Comparison of ENCODE assay signal across 2 fruit fly cellular contexts in genomic region chrX:11884134-11884533, dm6.
TF ChIP-seq lines count a peak whose summit lies in the region.

No protein-coding gene starts in this region.

- no peak for TF ChIP-seq CTCF in whole organism, embryonic (GFP tag; optimal IDR thresholded peaks at IDR 0.05; lab: Kevin White, UChicago)

TF ChIP-seq in whole organism, embryonic, 481 proteins besides CTCF, POLR2A, EP300 and RAD21:
- TF ChIP-seq disco-r (GFP tag; optimal IDR thresholded peaks at IDR 0.05; lab: Kevin White, UChicago), result no peak
- no peak for TF ChIP-seq CG1233 (GFP tag; optimal IDR thresholded peaks at IDR 0.05; lab: Kevin White, UChicago)
- peak; percentile 57 for TF ChIP-seq sd (tag; optimal IDR thresholded peaks at IDR 0.05; lab: Kevin White, UChicago)
- no peak for TF ChIP-seq TFAM (GFP tag; optimal IDR thresholded peaks at IDR 0.05; lab: Kevin White, UChicago)
- no peak for TF ChIP-seq CG18599 (GFP tag; optimal IDR thresholded peaks at IDR 0.05; lab: Kevin White, UChicago)
- peak in 1 of 2 experiments; percentile 89 for TF ChIP-seq Pdp1 (GFP tag; optimal IDR thresholded peaks at IDR 0.05; lab: Kevin White, UChicago)
- peak; percentile 85 for TF ChIP-seq exex (tag; optimal IDR thresholded peaks at IDR 0.05; lab: Kevin White, UChicago)
- no peak for TF ChIP-seq fd3F (GFP tag; optimal IDR thresholded peaks at IDR 0.05; lab: Kevin White, UChicago)
- peak; percentile 10 for TF ChIP-seq lilli (GFP tag; optimal IDR thresholded peaks at IDR 0.05; lab: Kevin White, UChicago)
- TF ChIP-seq lov (optimal IDR thresholded peaks at IDR 0.05; lab: Kevin White, UChicago), result no peak
- no peak for TF ChIP-seq lov (GFP tag; IDR thresholded peaks at IDR 0.05; lab: Robert Waterston, UW)
- no peak for TF ChIP-seq Awh (GFP tag; IDR thresholded peaks at IDR 0.05; lab: Robert Waterston, UW)
- no peak for TF ChIP-seq D19B (GFP tag; optimal IDR thresholded peaks at IDR 0.05; lab: Kevin White, UChicago)
- no peak for TF ChIP-seq CG15011 (GFP tag; optimal IDR thresholded peaks at IDR 0.05; lab: Kevin White, UChicago)
- TF ChIP-seq CG14860 (GFP tag; IDR thresholded peaks at IDR 0.05; lab: Robert Waterston, UW; ENCODE audit: partially characterized antibody), result no peak
- no peak for TF ChIP-seq jing (GFP tag; optimal IDR thresholded peaks at IDR 0.05; lab: Kevin White, UChicago)
- TF ChIP-seq NFAT (GFP tag; IDR thresholded peaks at IDR 0.05; lab: Robert Waterston, UW), result no peak
- no peak for TF ChIP-seq slp2 (GFP tag; optimal IDR thresholded peaks at IDR 0.05; lab: Kevin White, UChicago)
- TF ChIP-seq sna (GFP tag; IDR thresholded peaks at IDR 0.05; lab: Robert Waterston, UW; ENCODE audit: partially characterized antibody), result no peak
- TF ChIP-seq Sin3A (optimal IDR thresholded peaks at IDR 0.05; lab: Kevin White, UChicago), result no peak
- TF ChIP-seq Gug (GFP tag; IDR thresholded peaks at IDR 0.05; lab: Robert Waterston, UW), result no peak
- no peak for TF ChIP-seq Poxn (GFP tag; IDR thresholded peaks at IDR 0.05; lab: Robert Waterston, UW)
- no peak for TF ChIP-seq btn (GFP tag; optimal IDR thresholded peaks at IDR 0.05; lab: Kevin White, UChicago)
- no peak for TF ChIP-seq CG6272 (GFP tag; IDR thresholded peaks at IDR 0.05; lab: Robert Waterston, UW)
- peak; percentile 51 for TF ChIP-seq sug (tag; optimal IDR thresholded peaks at IDR 0.05; lab: Kevin White, UChicago)
- no peak for TF ChIP-seq CG6854 (GFP tag; optimal IDR thresholded peaks at IDR 0.05; lab: Kevin White, UChicago)
- TF ChIP-seq CG14014 (GFP tag; IDR thresholded peaks at IDR 0.05; lab: Robert Waterston, UW), result no peak
- peak; percentile 58 for TF ChIP-seq CG34376 (GFP tag; optimal IDR thresholded peaks at IDR 0.05; lab: Kevin White, UChicago)
- TF ChIP-seq Fer3 (tag; optimal IDR thresholded peaks at IDR 0.05; lab: Kevin White, UChicago), result no peak
- no peak for TF ChIP-seq nerfin-1 (tag; optimal IDR thresholded peaks at IDR 0.05; lab: Kevin White, UChicago)
- TF ChIP-seq CG12104 (GFP tag; optimal IDR thresholded peaks at IDR 0.05; lab: Kevin White, UChicago), result no peak
- TF ChIP-seq grn (GFP tag; optimal IDR thresholded peaks at IDR 0.05; lab: Kevin White, UChicago), result peak; percentile 31
- no peak for TF ChIP-seq tin (GFP tag; optimal IDR thresholded peaks at IDR 0.05; lab: Kevin White, UChicago)
- TF ChIP-seq CG6791 (GFP tag; IDR thresholded peaks at IDR 0.05; lab: Robert Waterston, UW; ENCODE audit: partially characterized antibody), result no peak
- TF ChIP-seq her (GFP tag; optimal IDR thresholded peaks at IDR 0.05; lab: Kevin White, UChicago), result no peak
- TF ChIP-seq mirr (GFP tag; optimal IDR thresholded peaks at IDR 0.05; lab: Kevin White, UChicago), result peak; percentile 30
- no peak for TF ChIP-seq gfzf (GFP tag; optimal IDR thresholded peaks at IDR 0.05; lab: Kevin White, UChicago)
- peak; percentile 28 for TF ChIP-seq Med (GFP tag; lab: Kevin White, UChicago)
- no peak for TF ChIP-seq D19A (tag; optimal IDR thresholded peaks at IDR 0.05; lab: Kevin White, UChicago)
- no peak for TF ChIP-seq CG9727 (GFP tag; optimal IDR thresholded peaks at IDR 0.05; lab: Kevin White, UChicago)
- no peak for TF ChIP-seq PHDP (tag; optimal IDR thresholded peaks at IDR 0.05; lab: Kevin White, UChicago)

TF ChIP-seq in whole organism, prepupa, 60 proteins besides CTCF, POLR2A, EP300 and RAD21:
- TF ChIP-seq CG15336 (GFP tag; IDR thresholded peaks at IDR 0.05; lab: Robert Waterston, UW) (no peak), vri (GFP tag; optimal IDR thresholded peaks at IDR 0.05; lab: Kevin White, UChicago) (peak; percentile 53), CG7368 (GFP tag; optimal IDR thresholded peaks at IDR 0.05; lab: Kevin White, UChicago) (no peak)
